Fruit fly (Drosophila melanogaster): ENCODE data around the gene Gba1b.
A peak's percentile ranks its signal among the peaks of the same experiment; 100 is the strongest.

Gba1b gene

dm6 chr3R:23714852-23715251 is 10.2 kb downstream of the Gba1b start (continued):
- TF ChIP-seq Hr78 (GFP tag; optimal IDR thresholded peaks at IDR 0.05) (no peak), Oli (tag; optimal IDR thresholded peaks at IDR 0.05) (no peak), CG33213 (GFP tag; optimal IDR thresholded peaks at IDR 0.05) (no peak), cas (GFP tag; IDR thresholded peaks at IDR 0.05) (no peak), CG10431 (GFP tag; optimal IDR thresholded peaks at IDR 0.05) (no peak), CG12299 (tag; optimal IDR thresholded peaks at IDR 0.05) (no peak), sd (tag; optimal IDR thresholded peaks at IDR 0.05) (peak; percentile 37), bowl (GFP tag; IDR thresholded peaks at IDR 0.05) (no peak)

- TF ChIP-seq Rx (GFP tag; IDR thresholded peaks at IDR 0.05) (no peak), CG17829 (tag; optimal IDR thresholded peaks at IDR 0.05) (no peak), cato (GFP tag; optimal IDR thresholded peaks at IDR 0.05; ENCODE audit: borderline replicate concordance) (no peak), Hand (GFP tag; optimal IDR thresholded peaks at IDR 0.05) (no peak), bowl (GFP tag; IDR thresholded peaks at IDR 0.05) (no peak), Vsx1 (GFP tag; optimal IDR thresholded peaks at IDR 0.05) (no peak), CG3281 (GFP tag; optimal IDR thresholded peaks at IDR 0.05) (no peak), Spps (tag; optimal IDR thresholded peaks at IDR 0.05) (no peak), CG6791 (GFP tag; IDR thresholded peaks at IDR 0.05; ENCODE audit: partially characterized antibody) (no peak), jing (GFP tag; optimal IDR thresholded peaks at IDR 0.05) (no peak), sd (tag; optimal IDR thresholded peaks at IDR 0.05) (peak; percentile 65), CG15514 (GFP tag; optimal IDR thresholded peaks at IDR 0.05) (no peak), BtbVII (GFP tag; optimal IDR thresholded peaks at IDR 0.05) (no peak), CG10543 (GFP tag; optimal IDR thresholded peaks at IDR 0.05) (no peak), CG14710 (tag; optimal IDR thresholded peaks at IDR 0.05) (no peak), CG4328 (GFP tag; optimal IDR thresholded peaks at IDR 0.05) (peak; percentile 50), CG31224 (GFP tag; IDR thresholded peaks at IDR 0.05) (no peak), Nf-YB (GFP tag; optimal IDR thresholded peaks at IDR 0.05) (peak; percentile 80), chinmo (GFP tag; IDR thresholded peaks at IDR 0.05; ENCODE audit: partially characterized antibody) (0 out of 4 replicates have a peak, but pooled peaks have one; percentile 15), sim (GFP tag; IDR thresholded peaks at IDR 0.05) (no peak), CG10654 (GFP tag; optimal IDR thresholded peaks at IDR 0.05) (no peak), Ets65A (GFP tag) (peak; percentile 92), sug (tag; optimal IDR thresholded peaks at IDR 0.05) (no peak), gce (GFP tag; IDR thresholded peaks at IDR 0.05) (no peak), Nf-YC (tag; optimal IDR thresholded peaks at IDR 0.05) (peak; percentile 59), Hey (tag; optimal IDR thresholded peaks at IDR 0.05) (no peak), CG10979 (tag; optimal IDR thresholded peaks at IDR 0.05) (no peak), CG13775 (GFP tag; optimal IDR thresholded peaks at IDR 0.05) (no peak), abd-A (tag; optimal IDR thresholded peaks at IDR 0.05) (peak; percentile 1), CG6689 (GFP tag; IDR thresholded peaks at IDR 0.05) (no peak), z (GFP tag; IDR thresholded peaks at IDR 0.05) (peak; percentile 92), scrt (GFP tag; optimal IDR thresholded peaks at IDR 0.05) (no peak)
Observed at dm6 chr3R:23718297-23718941, 13.8 kb downstream of the Gba1b start, which contains the start of gene nau. nau (minus strand) TSS chr3R:23718357.
